Worm (Caenorhabditis elegans) whole organism, late embryonic: Measurements from ENCODE around the gene ife-5.
"Not testable (repeated sequence)": the region's sequence is repeated elsewhere in the genome, so short reads cannot be mapped to it uniquely, and the experiment has no call there.

ENCODE experiments used
- C08G9.2 ChIP-seq: sonication (generic microtip); optimal IDR thresholded peaks from 2 replicates; lab custom pipeline; 2016; ENCODE audit warnings: mild to moderate bottlenecking, missing genetic modification characterization, moderate library complexity, missing compliant biosample characterization
- C38D4.7 ChIP-seq: fragments of 200-800 bp; sonication (Bioruptor generic); optimal IDR thresholded peaks from 2 replicates; lab custom pipeline; 2018; ENCODE audit warnings: mild to moderate bottlenecking, missing genetic modification characterization, moderate library complexity, missing compliant biosample characterization
- F13H6.1 ChIP-seq: sonication (generic microtip); optimal IDR thresholded peaks from 2 replicates; lab custom pipeline; 2016; ENCODE audit warnings: missing genetic modification characterization, missing compliant biosample characterization
- K02D7.2 ChIP-seq: sonication (generic microtip); optimal IDR thresholded peaks from 2 replicates; lab custom pipeline; 2017; ENCODE audit warnings: mild to moderate bottlenecking, missing genetic modification characterization, missing compliant biosample characterization
- Y22D7AL.16 ChIP-seq: sonication (generic microtip); optimal IDR thresholded peaks from 2 replicates; lab custom pipeline; 2016; ENCODE audit warnings: missing genetic modification characterization, missing compliant biosample characterization
- ahr-1 ChIP-seq: sonication (generic microtip); optimal IDR thresholded peaks from 2 replicates; lab custom pipeline; 2016; ENCODE audit warnings: missing genetic modification characterization, missing compliant biosample characterization
- ama-1 ChIP-seq: fragments of 150-350 bp; optimal IDR thresholded peaks from 2 replicates; lab custom pipeline; 2014
- ceh-14 ChIP-seq: sonication (generic microtip); optimal IDR thresholded peaks from 2 replicates; lab custom pipeline; 2016; ENCODE audit warnings: missing genotype, missing genetic modification characterization, missing compliant biosample characterization
- ceh-18 ChIP-seq: sonication (generic microtip); optimal IDR thresholded peaks from 2 replicates; lab custom pipeline; 2016; ENCODE audit warnings: missing genetic modification characterization, missing compliant biosample characterization
- ceh-19 ChIP-seq: fragments of 200-800 bp; sonication (Bioruptor generic); optimal IDR thresholded peaks from 2 replicates; lab custom pipeline; 2018; ENCODE audit warnings: mild to moderate bottlenecking, missing genetic modification characterization, missing compliant biosample characterization
- ceh-24 ChIP-seq: sonication (generic microtip); optimal IDR thresholded peaks from 2 replicates; lab custom pipeline; 2016; ENCODE audit warnings: mild to moderate bottlenecking, missing genetic modification characterization, missing compliant biosample characterization
- ceh-30 ChIP-seq: fragments of 150-350 bp; optimal IDR thresholded peaks from 2 replicates; lab custom pipeline; 2014; ENCODE audit warnings: missing biosample characterization, missing genetic modification characterization
- ceh-31 ChIP-seq: sonication (generic microtip); optimal IDR thresholded peaks from 2 replicates; lab custom pipeline; 2016; ENCODE audit warnings: missing genetic modification characterization, missing compliant biosample characterization
- ceh-34 ChIP-seq: sonication (generic microtip); optimal IDR thresholded peaks from 2 replicates; lab custom pipeline; 2016; ENCODE audit warnings: mild to moderate bottlenecking, missing genetic modification characterization, missing compliant biosample characterization
- ceh-6 ChIP-seq: fragments of 200-800 bp; sonication (Bioruptor generic); optimal IDR thresholded peaks from 2 replicates; lab custom pipeline; 2018; ENCODE audit warnings: mild to moderate bottlenecking, missing genetic modification characterization, missing compliant biosample characterization
- ceh-9 ChIP-seq: sonication (generic microtip); optimal IDR thresholded peaks from 2 replicates; lab custom pipeline; 2016; ENCODE audit warnings: mild to moderate bottlenecking, missing genetic modification characterization, inconsistent platforms, missing compliant biosample characterization
- che-1 ChIP-seq: sonication (generic microtip); optimal IDR thresholded peaks from 2 replicates; lab custom pipeline; 2016; ENCODE audit warnings: mild to moderate bottlenecking, missing genetic modification characterization, missing compliant biosample characterization
- dmd-4 ChIP-seq: sonication (generic microtip); optimal IDR thresholded peaks from 2 replicates; lab custom pipeline; 2016; ENCODE audit warnings: borderline replicate concordance, missing genetic modification characterization, missing compliant biosample characterization
- elt-2 ChIP-seq: sonication (generic microtip); optimal IDR thresholded peaks from 2 replicates; lab custom pipeline; 2016; ENCODE audit warnings: missing genetic modification reagents, missing genetic modification characterization, missing compliant biosample characterization
- ets-4 ChIP-seq: sonication (generic microtip); optimal IDR thresholded peaks from 2 replicates; lab custom pipeline; 2016; ENCODE audit warnings: missing genetic modification characterization, missing compliant biosample characterization
- eyg-1 ChIP-seq: sonication (generic microtip); optimal IDR thresholded peaks from 2 replicates; lab custom pipeline; 2016; ENCODE audit warnings: missing genotype, missing genetic modification characterization, missing compliant biosample characterization
- fkh-10 ChIP-seq: fragments of 150-350 bp; optimal IDR thresholded peaks from 2 replicates; lab custom pipeline; 2014; ENCODE audit warnings: missing biosample characterization, missing genetic modification reagents, missing genetic modification characterization
- gmeb-2 ChIP-seq: sonication (generic microtip); optimal IDR thresholded peaks from 2 replicates; lab custom pipeline; 2016; ENCODE audit warnings: missing genetic modification characterization, inconsistent platforms, missing compliant biosample characterization
- hlh-15 ChIP-seq: sonication (generic microtip); optimal IDR thresholded peaks from 2 replicates; lab custom pipeline; 2016; ENCODE audit warnings: missing genetic modification characterization, missing compliant biosample characterization
- hlh-30 ChIP-seq: sonication (generic microtip); optimal IDR thresholded peaks from 2 replicates; lab custom pipeline; 2017; ENCODE audit warnings: antibody characterized with exemption, missing genetic modification characterization, missing compliant biosample characterization; ENCODE audit not compliant: insufficient read depth
- hlh-8 ChIP-seq: sonication (generic microtip); optimal IDR thresholded peaks from 2 replicates; lab custom pipeline; 2016; ENCODE audit warnings: missing genotype, missing genetic modification characterization, missing compliant biosample characterization
- lin-11 ChIP-seq: fragments of 200-800 bp; sonication (Bioruptor generic); optimal IDR thresholded peaks from 2 replicates; lab custom pipeline; 2018; ENCODE audit warnings: mild to moderate bottlenecking, missing genetic modification characterization, missing compliant biosample characterization
- mec-3 ChIP-seq: sonication (generic microtip); optimal IDR thresholded peaks from 2 replicates; lab custom pipeline; 2016; ENCODE audit warnings: borderline replicate concordance, missing genetic modification characterization, missing compliant biosample characterization
- nhr-11 ChIP-seq: fragments of 150-350 bp; optimal IDR thresholded peaks from 2 replicates; lab custom pipeline; 2014; ENCODE audit warnings: missing biosample characterization, missing genetic modification characterization
- nhr-232 ChIP-seq: sonication (generic microtip); optimal IDR thresholded peaks from 2 replicates; lab custom pipeline; 2016; ENCODE audit warnings: missing genetic modification characterization, missing compliant biosample characterization
- npax-4 ChIP-seq: sonication (generic microtip); optimal IDR thresholded peaks from 2 replicates; lab custom pipeline; 2016; ENCODE audit warnings: missing genetic modification characterization, missing compliant biosample characterization
- pax-1 ChIP-seq: fragments of 150-350 bp; optimal IDR thresholded peaks from 2 replicates; lab custom pipeline; 2014; ENCODE audit warnings: missing biosample characterization, missing genetic modification characterization
- pqm-1 ChIP-seq: sonication (generic microtip); optimal IDR thresholded peaks from 2 replicates; lab custom pipeline; 2016; ENCODE audit warnings: missing genetic modification characterization, missing compliant biosample characterization
- pros-1 ChIP-seq: fragments of 150-350 bp; optimal IDR thresholded peaks from 2 replicates; lab custom pipeline; 2014; ENCODE audit warnings: missing biosample characterization, missing genetic modification reagents, missing genetic modification characterization
- syd-9 ChIP-seq: sonication (generic microtip); optimal IDR thresholded peaks from 2 replicates; lab custom pipeline; 2016; ENCODE audit warnings: mild to moderate bottlenecking, missing genetic modification characterization, moderate library complexity, missing compliant biosample characterization
- tbx-2 ChIP-seq: sonication (generic microtip); optimal IDR thresholded peaks from 2 replicates; lab custom pipeline; 2016; ENCODE audit warnings: missing genetic modification characterization, missing compliant biosample characterization
- tbx-7 ChIP-seq: sonication (generic microtip); optimal IDR thresholded peaks from 2 replicates; lab custom pipeline; 2016; ENCODE audit warnings: missing genotype, missing genetic modification characterization, missing compliant biosample characterization
- ttx-3 ChIP-seq: sonication (generic microtip); optimal IDR thresholded peaks from 2 replicates; lab custom pipeline; 2016; ENCODE audit warnings: missing genetic modification reagents, missing genetic modification characterization, missing compliant biosample characterization
- unc-42 ChIP-seq: sonication (generic microtip); optimal IDR thresholded peaks from 2 replicates; lab custom pipeline; 2016; ENCODE audit warnings: missing genotype, missing genetic modification characterization, missing compliant biosample characterization
- unc-55 ChIP-seq: sonication (generic microtip); optimal IDR thresholded peaks from 2 replicates; lab custom pipeline; 2017; ENCODE audit warnings: missing biosample characterization, missing genetic modification reagents, missing genetic modification characterization
- unc-86 ChIP-seq: sonication (generic microtip); optimal IDR thresholded peaks from 2 replicates; lab custom pipeline; 2016; ENCODE audit warnings: missing genetic modification characterization, missing compliant biosample characterization
- zip-5 ChIP-seq: sonication (generic microtip); optimal IDR thresholded peaks from 2 replicates; lab custom pipeline; 2016; ENCODE audit warnings: missing genetic modification characterization, missing compliant biosample characterization
- ztf-16 ChIP-seq: sonication (generic microtip); optimal IDR thresholded peaks from 2 replicates; lab custom pipeline; 2017; ENCODE audit warnings: missing genetic modification characterization, missing compliant biosample characterization

The ife-5 gene

DNA sequence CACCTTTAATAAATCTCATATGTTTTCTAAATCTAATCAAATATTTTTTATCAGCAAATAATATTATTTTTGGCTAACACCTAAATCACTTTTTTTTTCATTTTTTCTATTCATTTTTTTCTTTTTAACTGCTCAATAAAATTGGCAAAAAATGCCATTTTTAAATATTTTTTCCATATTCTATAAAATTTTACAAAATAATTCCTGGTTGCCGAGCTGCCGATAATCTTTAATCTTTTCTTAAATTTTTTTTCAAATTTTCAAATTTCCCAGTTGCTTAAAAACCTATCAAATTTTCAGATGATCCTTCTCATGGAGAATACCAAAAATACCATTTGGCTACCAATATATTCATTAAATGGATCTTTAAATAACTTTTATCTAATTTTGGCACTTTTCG lies 31.1 kb downstream of the ife-5 start, which contains the start of gene sre-51:
TSS of gene sre-51 (plus strand) at position 301 of the 400 bp plus-strand sequence.
- TF ChIP-seq unc-55 (GFP tag; lab: Kevin White, UChicago): no peak
- TF ChIP-seq pros-1 (tag; lab: Kevin White, UChicago): no peak
- TF ChIP-seq F13H6.1 (tag; lab: Kevin White, UChicago): no peak
- TF ChIP-seq zip-5: no peak
- TF ChIP-seq ceh-24 (tag; lab: Kevin White, UChicago): no peak
- no peak for TF ChIP-seq hlh-15 (tag; lab: Kevin White, UChicago)
- TF ChIP-seq hlh-8 (tag; lab: Kevin White, UChicago): no peak
- TF ChIP-seq lin-11 (tag; lab: Kevin White, UChicago): no peak
- TF ChIP-seq syd-9 (tag; lab: Kevin White, UChicago): no peak
- TF ChIP-seq elt-2 (tag; lab: Kevin White, UChicago): no peak
- TF ChIP-seq che-1 (tag; lab: Kevin White, UChicago): no peak
- no peak for TF ChIP-seq unc-42 (tag; lab: Kevin White, UChicago)
- TF ChIP-seq ceh-19 (GFP tag; lab: Kevin White, UChicago): no peak
- TF ChIP-seq ceh-6 (GFP tag; lab: Kevin White, UChicago): no peak
- TF ChIP-seq hlh-30 (tag; lab: Kevin White, UChicago): no peak
- TF ChIP-seq C38D4.7 (GFP tag; lab: Kevin White, UChicago): no peak
- no peak for TF ChIP-seq K02D7.2
- no peak for TF ChIP-seq pax-1 (tag; lab: Kevin White, UChicago)
- TF ChIP-seq unc-86 (tag; lab: Kevin White, UChicago): no peak

DNA sequence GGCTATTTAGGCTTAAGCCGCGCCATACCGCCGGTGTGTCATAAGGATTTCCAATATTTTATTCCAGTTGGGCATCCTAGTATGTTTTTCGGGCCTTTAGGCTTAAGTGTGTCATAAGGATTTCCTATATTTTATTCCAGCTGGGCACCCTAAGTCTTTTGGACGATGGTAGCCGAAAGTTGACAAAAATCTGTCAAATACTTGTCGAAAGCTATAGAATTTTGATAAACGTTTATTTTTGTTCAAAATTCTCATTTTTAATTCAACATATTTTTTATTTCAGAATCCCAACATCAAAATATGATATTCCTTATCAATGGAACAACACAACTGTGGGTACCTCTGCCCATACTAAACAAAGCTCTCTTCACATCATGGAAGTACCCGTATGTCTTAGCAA lies 38.1 kb downstream of the ife-5 start, which contains the start of gene sre-49:
TSS of gene sre-49 (plus strand) at position 301 of the 400 bp plus-strand sequence.
- TF ChIP-seq hlh-8, eyg-1, C08G9.2 (tag; lab: Kevin White, UChicago): not testable (repeated sequence)
- TF ChIP-seq, all 69 proteins: peak for 0; not testable (repeated sequence) for 69

DNA sequence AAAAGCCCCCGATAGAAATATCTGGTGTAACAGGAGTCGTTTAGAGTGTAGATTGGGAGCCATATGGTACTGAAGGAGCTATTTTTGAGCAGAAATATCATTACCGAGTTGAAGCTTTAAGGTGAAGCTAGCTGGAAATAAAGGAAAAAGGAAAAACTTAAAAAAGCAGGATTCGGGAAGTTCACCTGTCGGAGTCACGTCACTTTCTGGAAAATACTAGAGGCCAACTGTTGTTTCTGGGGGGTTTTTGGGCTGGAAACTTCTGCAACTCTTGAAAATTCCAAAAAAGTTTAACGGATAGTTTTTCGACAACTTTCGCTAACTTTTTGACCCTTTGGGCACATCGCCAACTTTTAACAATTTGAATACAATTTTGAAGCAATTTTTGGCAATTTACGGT lies 42.8 kb downstream of the ife-5 start, which contains the start of gene sre-53:
TSS of gene sre-53 (minus strand) at position 101 of the 400 bp plus-strand sequence.
- no peak for TF ChIP-seq ttx-3
- TF ChIP-seq pqm-1 (tag; lab: Kevin White, UChicago): no peak
- no peak for TF ChIP-seq ceh-31 (tag; lab: Kevin White, UChicago)
- no peak for TF ChIP-seq ceh-24 (tag; lab: Kevin White, UChicago)
- TF ChIP-seq mec-3 (tag; lab: Kevin White, UChicago): no peak
- no peak for TF ChIP-seq ceh-34 (tag; lab: Kevin White, UChicago)
- TF ChIP-seq unc-86 (tag; lab: Kevin White, UChicago): no peak
- TF ChIP-seq F13H6.1 (tag; lab: Kevin White, UChicago): no peak
- TF ChIP-seq fkh-10 (GFP tag; lab: Kevin White, UChicago): no peak
- TF ChIP-seq, all 69 proteins: peak for 0

DNA sequence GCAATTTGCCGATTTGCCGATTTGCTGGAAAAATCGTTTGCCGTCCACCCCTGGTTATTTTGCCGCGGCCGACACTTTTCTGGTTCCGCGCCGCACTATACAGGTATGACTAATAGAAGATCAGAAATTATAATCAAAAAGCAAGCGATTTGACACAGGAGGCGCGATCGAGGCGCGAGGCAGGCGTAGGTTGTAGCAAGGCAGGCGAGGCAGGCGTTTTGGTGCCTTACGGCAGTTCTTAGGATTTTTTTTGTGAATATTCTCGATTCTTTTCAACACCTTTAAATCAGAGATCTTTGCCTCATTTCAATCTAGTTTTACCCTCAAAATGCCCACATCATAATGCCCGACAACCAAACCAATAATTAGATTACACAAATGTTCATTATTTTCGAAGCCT lies 43.7 kb downstream of the ife-5 start, which contains the start of gene sre-56:
TSS of gene sre-56 (plus strand) at position 301 of the 400 bp plus-strand sequence.
- TF ChIP-seq tbx-7 (no peak), hlh-30 (tag; lab: Kevin White, UChicago) (no peak), gmeb-2 (tag; lab: Kevin White, UChicago) (no peak), C38D4.7 (GFP tag; lab: Kevin White, UChicago) (no peak)

DNA sequence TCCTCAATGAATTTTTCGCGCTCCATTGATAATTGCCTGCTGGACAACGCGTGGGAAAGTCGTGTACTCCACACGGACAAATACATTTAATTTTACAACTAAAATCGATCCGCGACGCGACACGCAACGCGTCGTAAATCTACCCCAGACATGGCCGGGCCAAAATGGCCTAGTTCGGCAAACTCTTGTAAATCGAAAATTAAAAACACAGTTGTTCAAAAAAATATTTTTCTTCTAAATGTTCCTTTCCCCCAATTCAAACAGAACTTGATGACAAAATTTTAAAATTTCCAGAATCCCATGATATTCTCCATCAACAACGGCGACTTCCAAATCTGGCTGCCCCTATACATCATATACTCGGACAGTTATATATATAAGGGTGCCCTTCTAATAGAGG lies 48.5 kb downstream of the ife-5 start, which contains the start of gene sre-55:
TSS of gene sre-55 (plus strand) at position 301 of the 400 bp plus-strand sequence.
- TF ChIP-seq npax-4 (tag; lab: Kevin White, UChicago) (no peak), ahr-1 (no peak), Y22D7AL.16 (tag; lab: Kevin White, UChicago) (no peak), ztf-16 (tag; lab: Kevin White, UChicago) (no peak), ama-1 (lab: Kevin White, UChicago) (no peak), ceh-31 (tag; lab: Kevin White, UChicago) (no peak), nhr-232 (tag; lab: Kevin White, UChicago) (no peak), tbx-7 (no peak), ceh-30 (tag; lab: Kevin White, UChicago) (no peak), ets-4 (tag; lab: Kevin White, UChicago) (no peak), ceh-18 (no peak), F13H6.1 (tag; lab: Kevin White, UChicago) (no peak), tbx-2 (tag; lab: Kevin White, UChicago) (no peak), dmd-4 (no peak), ceh-9 (tag; lab: Kevin White, UChicago) (no peak), ceh-14 (tag; lab: Kevin White, UChicago) (no peak), unc-55 (GFP tag; lab: Kevin White, UChicago) (no peak), mec-3 (tag; lab: Kevin White, UChicago) (no peak), nhr-11 (tag; lab: Kevin White, UChicago) (no peak)
